Fruit fly (Drosophila melanogaster): ENCODE measurements around the gene tHMG2.
A peak's percentile ranks its signal among the peaks of the same experiment; 100 is the strongest.

DNA sequence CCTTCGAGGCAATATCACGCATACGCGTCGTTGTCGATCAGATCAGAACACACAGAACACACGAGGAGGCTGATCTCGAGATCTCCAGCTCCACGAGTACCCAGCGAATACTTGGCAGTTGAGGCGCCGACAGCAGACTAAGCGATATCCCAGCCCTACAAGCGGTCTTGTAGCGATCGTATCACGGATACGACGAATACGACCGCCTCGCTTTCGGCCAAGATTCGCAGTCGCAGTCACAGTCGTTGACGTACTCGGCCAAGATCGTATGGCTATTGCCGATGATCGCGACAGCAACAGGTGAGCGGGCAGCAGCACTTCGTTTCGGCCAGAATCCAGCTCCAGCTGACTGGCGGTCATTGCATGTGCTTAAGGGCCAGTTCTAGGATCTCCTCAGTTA lies 47.0 kb downstream of the tHMG2 start, which contains the start of gene CG5326:
- TF ChIP-seq Pif1B (GFP tag; optimal IDR thresholded peaks at IDR 0.05) (no peak), CG13204 (GFP tag; optimal IDR thresholded peaks at IDR 0.05) (peak; percentile 84), fd96Ca (GFP tag; IDR thresholded peaks at IDR 0.05) (no peak)

All from whole organism, pupa.